Fruit fly (Drosophila melanogaster) Kc167 (cell line): ENCODE data around the gene CG42502.

Source experiments
- Myc ChIP-seq: fragments of >200 bp; optimal IDR thresholded peaks from 2 replicates; lab custom pipeline; 2017; ENCODE audit warnings: missing external identifiers
- Sin3A ChIP-seq: fragments of >200 bp; optimal IDR thresholded peaks from 2 replicates; lab custom pipeline; 2018; ENCODE audit warnings: missing external identifiers
- h ChIP-seq: fragments of >200 bp; optimal IDR thresholded peaks from 3 replicates; lab custom pipeline; 2018; ENCODE audit warnings: missing external identifiers
- insv ChIP-seq: fragments of >200 bp; optimal IDR thresholded peaks from 3 replicates; lab custom pipeline; 2018; ENCODE audit warnings: missing external identifiers
- psq ChIP-seq: fragments of >200 bp; optimal IDR thresholded peaks from 2 replicates; lab custom pipeline; 2017; ENCODE audit warnings: missing external identifiers
- ttk ChIP-seq: sonication (Bioruptor generic); optimal IDR thresholded peaks from 2 replicates; lab custom pipeline; 2017; ENCODE audit warnings: missing external identifiers

DNA sequence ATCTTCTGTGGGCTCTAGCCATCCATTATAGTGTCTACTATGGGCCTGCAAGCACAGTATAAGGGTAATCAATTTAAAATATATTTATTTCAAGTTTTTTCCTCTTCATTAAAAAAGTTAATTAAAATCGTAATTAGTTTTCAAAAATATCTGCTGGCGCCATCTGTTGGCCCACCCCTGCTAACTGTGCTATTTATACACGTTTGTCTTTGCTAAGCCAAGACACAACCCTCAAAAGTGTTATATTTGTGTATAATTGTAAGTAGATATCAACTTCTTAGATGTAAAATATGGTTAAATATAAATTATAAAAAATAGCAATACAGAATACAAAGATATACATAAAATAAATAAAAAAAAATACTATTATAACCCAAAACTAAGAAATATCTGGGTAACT is 34.5 kb downstream of the CG42502 start:
- TF ChIP-seq Sin3A (lab: Kevin White, UChicago) (no peak), psq (no peak), ttk (lab: Kevin White, UChicago) (no peak), h (no peak), Myc (lab: Kevin White, UChicago) (no peak), insv (no peak)
